Worm (Caenorhabditis elegans): Measurements from ENCODE around the gene cyp-14A2.

DNA sequence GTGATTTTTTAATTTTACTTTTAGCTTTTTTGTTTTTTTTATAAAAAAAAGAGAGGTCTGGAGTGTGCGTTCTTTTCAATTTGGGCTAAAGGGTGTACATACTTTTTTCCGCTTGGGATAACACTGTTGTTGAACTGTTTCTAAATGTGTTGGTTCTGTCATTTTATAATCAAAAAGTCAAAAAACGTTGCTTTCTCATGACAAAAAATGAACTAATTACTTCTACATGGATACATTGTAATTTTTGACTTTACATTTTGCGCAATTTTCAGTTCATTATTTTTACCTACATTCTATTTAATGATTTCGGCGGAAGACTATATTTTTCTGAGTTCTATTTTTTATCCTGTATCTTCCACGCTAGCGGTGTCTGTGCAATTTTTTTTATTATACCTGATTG is 22.0 kb upstream of the cyp-14A2 start, which contains the start of gene srd-38:
- TF ChIP-seq nfya-1 (tag; optimal IDR thresholded peaks at IDR 0.05; ENCODE audit: borderline replicate concordance, insufficient read depth) (no peak), madf-10 (tag; optimal IDR thresholded peaks at IDR 0.05) (no peak), lin-35 (GFP tag; optimal IDR thresholded peaks at IDR 0.05) (no peak), hmg-20 (GFP tag; IDR thresholded peaks at IDR 0.05) (no peak)
